Fruit fly (Drosophila melanogaster): ENCODE data around the gene CG18641.

Gene CG18641

dm6 chr2L:2365077-2365651 lies 50.0 kb downstream of the CG18641 start, which contains the start of the genes Rab5 and Axud1 (continued):
- TF ChIP-seq dpn (GFP tag; optimal IDR thresholded peaks at IDR 0.05) (no peak), vnd (GFP tag; IDR thresholded peaks at IDR 0.05; ENCODE audit: partially characterized antibody) (no peak), CG7963 (GFP tag; IDR thresholded peaks at IDR 0.05; ENCODE audit: partially characterized antibody) (no peak), sr (GFP tag; IDR thresholded peaks at IDR 0.05) (no peak), amos (GFP tag; IDR thresholded peaks at IDR 0.05; ENCODE audit: partially characterized antibody) (no peak), Rx (GFP tag; IDR thresholded peaks at IDR 0.05) (no peak), CG1529 (GFP tag; optimal IDR thresholded peaks at IDR 0.05) (no peak), CG13287 (GFP tag; IDR thresholded peaks at IDR 0.05; ENCODE audit: partially characterized antibody) (peak; percentile 30; the same call in 1 of the 2 replicates), bsh (GFP tag; optimal IDR thresholded peaks at IDR 0.05) (no peak), trem (tag; optimal IDR thresholded peaks at IDR 0.05) (peak; percentile 60), usp (GFP tag; optimal IDR thresholded peaks at IDR 0.05) (no peak), Dad (GFP tag; optimal IDR thresholded peaks at IDR 0.05) (no peak), CG11085 (GFP tag; IDR thresholded peaks at IDR 0.05) (no peak), chinmo (GFP tag; IDR thresholded peaks at IDR 0.05; ENCODE audit: partially characterized antibody) (0 out of 4 replicates have a peak, but pooled peaks have one; percentile 17), trh (GFP tag; optimal IDR thresholded peaks at IDR 0.05) (no peak), btn (GFP tag; optimal IDR thresholded peaks at IDR 0.05) (no peak), Vsx1 (GFP tag; optimal IDR thresholded peaks at IDR 0.05) (no peak), CG8765 (GFP tag; IDR thresholded peaks at IDR 0.05) (0 out of 2 replicates have a peak, but pooled peaks have one; percentile 13), br (optimal IDR thresholded peaks at IDR 0.05) (no peak), seq (GFP tag; IDR thresholded peaks at IDR 0.05) (no peak), sc (optimal IDR thresholded peaks at IDR 0.05) (no peak), sc (GFP tag; optimal IDR thresholded peaks at IDR 0.05) (no peak), pita (GFP tag; optimal IDR thresholded peaks at IDR 0.05) (peak; percentile 74), tup (GFP tag; optimal IDR thresholded peaks at IDR 0.05) (no peak), GATAe (GFP tag; conservative IDR thresholded peaks at IDR 0.05) (no peak), CG12391 (tag; optimal IDR thresholded peaks at IDR 0.05) (peak; percentile 18), CG31388 (GFP tag; optimal IDR thresholded peaks at IDR 0.05) (no peak), CG16815 (GFP tag; optimal IDR thresholded peaks at IDR 0.05) (no peak), CG3995 (GFP tag; optimal IDR thresholded peaks at IDR 0.05) (peak; percentile 88), TFAM (GFP tag; optimal IDR thresholded peaks at IDR 0.05) (no peak), gsb (GFP tag; IDR thresholded peaks at IDR 0.05) (no peak), CG30020 (tag; optimal IDR thresholded peaks at IDR 0.05) (peak; percentile 42), HLH4C (GFP tag; IDR thresholded peaks at IDR 0.05; ENCODE audit: partially characterized antibody) (0 out of 3 replicates have a peak, but pooled peaks have one; percentile 31), nmo (GFP tag; optimal IDR thresholded peaks at IDR 0.05) (peak; percentile 65), gem (tag; optimal IDR thresholded peaks at IDR 0.05) (peak; percentile 9), zfh1 (GFP tag; IDR thresholded peaks at IDR 0.05) (no peak), CG10366 (GFP tag; IDR thresholded peaks at IDR 0.05) (no peak), dan (GFP tag; IDR thresholded peaks at IDR 0.05) (no peak), sens-2 (GFP tag; IDR thresholded peaks at IDR 0.05) (no peak), ash1 (GFP tag; optimal IDR thresholded peaks at IDR 0.05) (no peak), sima (GFP tag; optimal IDR thresholded peaks at IDR 0.05) (no peak), HmgZ (tag; optimal IDR thresholded peaks at IDR 0.05) (no peak), CG7987 (GFP tag; optimal IDR thresholded peaks at IDR 0.05) (no peak), CG8478 (optimal IDR thresholded peaks at IDR 0.05) (no peak), mam (GFP tag; optimal IDR thresholded peaks at IDR 0.05) (no peak), fd96Cb (tag; optimal IDR thresholded peaks at IDR 0.05) (no peak), CG12744 (GFP tag; optimal IDR thresholded peaks at IDR 0.05) (no peak), kni (GFP tag; optimal IDR thresholded peaks at IDR 0.05) (no peak), z (GFP tag; IDR thresholded peaks at IDR 0.05) (no peak), p53 (GFP tag; optimal IDR thresholded peaks at IDR 0.05) (no peak), onecut (GFP tag; IDR thresholded peaks at IDR 0.05) (no peak), cad (GFP tag; optimal IDR thresholded peaks at IDR 0.05) (no peak)

Measured in whole organism, embryonic.